Fruit fly (Drosophila melanogaster) whole organism, embryonic: Measurements from ENCODE around the gene Sik2.

Source experiments
- CG10366 ChIP-seq: fragments of 200-800 bp; sonication (Bioruptor generic); IDR thresholded peaks from 2 replicates; pipeline ENCODE4 v1.3.6; 2022; ENCODE audit warnings: missing biosample characterization, missing genetic modification characterization
- CG10462 ChIP-seq: fragments of 200-800 bp; sonication (Bioruptor generic); optimal IDR thresholded peaks from 2 replicates; lab custom pipeline; 2016; ENCODE audit warnings: missing biosample characterization, missing genetic modification characterization
- CG11456 ChIP-seq: fragments of 200-800 bp; sonication (Bioruptor generic); IDR thresholded peaks from 3 replicates; pipeline ENCODE4 v1.3.6; 2022; ENCODE audit warnings: missing biosample characterization, missing genetic modification characterization
- CG11560 ChIP-seq: fragments of 200-800 bp; sonication (Bioruptor generic); IDR thresholded peaks from 3 replicates; pipeline ENCODE4 v1.3.6; 2022; ENCODE audit warnings: missing biosample characterization, missing genetic modification characterization
- CG11695 ChIP-seq: fragments of 200-800 bp; sonication (Bioruptor generic); IDR thresholded peaks from 3 replicates; pipeline ENCODE4 v1.3.6; 2022; ENCODE audit warnings: missing biosample characterization, missing genetic modification characterization
- CG11723 ChIP-seq: fragments of 200-800 bp; sonication (Bioruptor generic); optimal IDR thresholded peaks from 2 replicates; lab custom pipeline; 2017; ENCODE audit warnings: missing biosample characterization, mild to moderate bottlenecking, missing genetic modification characterization
- CG14965 ChIP-seq: fragments of 200-800 bp; sonication (Bioruptor generic); optimal IDR thresholded peaks from 2 replicates; lab custom pipeline; 2016; ENCODE audit warnings: missing biosample characterization, missing genetic modification characterization, borderline replicate concordance
- CG2116 ChIP-seq: fragments of 200-800 bp; sonication (Bioruptor generic); optimal IDR thresholded peaks from 3 replicates; lab custom pipeline; 2018; ENCODE audit warnings: missing biosample characterization, mild to moderate bottlenecking, missing genetic modification characterization
- CG2120 ChIP-seq: fragments of 200-800 bp; sonication (Bioruptor generic); optimal IDR thresholded peaks from 3 replicates; lab custom pipeline; 2016; ENCODE audit warnings: missing biosample characterization, missing genetic modification characterization
- CG3163 ChIP-seq: fragments of 200-800 bp; sonication (Bioruptor generic); optimal IDR thresholded peaks from 3 replicates; lab custom pipeline; 2016; ENCODE audit warnings: missing biosample characterization, missing genetic modification characterization
- CG32532 ChIP-seq: fragments of 200-800 bp; sonication (Bioruptor generic); IDR thresholded peaks from 2 replicates; pipeline ENCODE4 v1.3.6; 2022; ENCODE audit warnings: missing biosample characterization, missing genetic modification characterization
- CG34224 ChIP-seq: fragments of 200-800 bp; sonication (Bioruptor generic); IDR thresholded peaks from 3 replicates; pipeline ENCODE4 v1.3.6; 2022; ENCODE audit warnings: missing biosample characterization, missing genetic modification characterization; ENCODE audit not compliant: partially characterized antibody
- CG3847 ChIP-seq: fragments of 200-800 bp; sonication (Bioruptor generic); IDR thresholded peaks from 2 replicates; pipeline ENCODE4 v1.3.6; 2022; ENCODE audit warnings: missing biosample characterization, missing genetic modification characterization
- CG3995 ChIP-seq: fragments of 200-800 bp; sonication (Bioruptor generic); optimal IDR thresholded peaks from 3 replicates; lab custom pipeline; 2016; ENCODE audit warnings: missing biosample characterization, missing genetic modification characterization
- CG42726 ChIP-seq: fragments of 200-800 bp; sonication (Bioruptor generic); IDR thresholded peaks from 2 replicates; pipeline ENCODE4 v1.3.6; 2022; ENCODE audit warnings: missing biosample characterization, missing genetic modification characterization; ENCODE audit not compliant: partially characterized antibody
- CG9609 ChIP-seq: fragments of 200-800 bp; sonication (Bioruptor generic); optimal IDR thresholded peaks from 3 replicates; lab custom pipeline; 2016; ENCODE audit warnings: missing biosample characterization, missing genetic modification characterization
- CHES-1-like ChIP-seq: fragments of 200-800 bp; sonication (Bioruptor generic); optimal IDR thresholded peaks from 2 replicates; lab custom pipeline; 2016; ENCODE audit warnings: missing biosample characterization, missing genetic modification characterization
- Dbx ChIP-seq: fragments of 200-800 bp; sonication (Bioruptor generic); IDR thresholded peaks from 3 replicates; pipeline ENCODE4 v1.3.6; 2022; ENCODE audit warnings: missing biosample characterization, missing genetic modification characterization
- Dll ChIP-seq: fragments of 200-800 bp; sonication (Bioruptor generic); IDR thresholded peaks from 4 replicates; pipeline ENCODE4 v1.3.6; 2022; ENCODE audit warnings: missing biosample characterization, missing genetic modification characterization; ENCODE audit not compliant: partially characterized antibody
- E2f1 ChIP-seq: fragments of 200-800 bp; sonication (Bioruptor generic); IDR thresholded peaks from 2 replicates; pipeline ENCODE4 v1.3.6; 2022; ENCODE audit warnings: missing biosample characterization, missing genetic modification characterization
- ERR ChIP-seq: fragments of 200-800 bp; sonication (Bioruptor generic); optimal IDR thresholded peaks from 2 replicates; lab custom pipeline; 2016; ENCODE audit warnings: missing biosample characterization, missing genetic modification characterization
- HmgD ChIP-seq: fragments of 200-800 bp; sonication (Bioruptor generic); optimal IDR thresholded peaks from 3 replicates; lab custom pipeline; 2016; ENCODE audit warnings: missing biosample characterization, missing genetic modification characterization
- Hmr ChIP-seq: fragments of 200-800 bp; sonication (Bioruptor generic); optimal IDR thresholded peaks from 3 replicates; lab custom pipeline; 2017; ENCODE audit warnings: mild to moderate bottlenecking, missing biosample characterization, missing genetic modification reagents, missing genetic modification characterization
- NK7.1 ChIP-seq: fragments of 200-800 bp; sonication (Bioruptor generic); optimal IDR thresholded peaks from 3 replicates; lab custom pipeline; 2016; ENCODE audit warnings: missing biosample characterization, missing genetic modification characterization
- Oli ChIP-seq: fragments of 200-800 bp; sonication (Bioruptor generic); optimal IDR thresholded peaks from 2 replicates; lab custom pipeline; 2018; ENCODE audit warnings: missing biosample characterization, mild to moderate bottlenecking, missing genetic modification characterization, moderate library complexity
- Opbp ChIP-seq: fragments of 200-800 bp; sonication (Bioruptor generic); IDR thresholded peaks from 3 replicates; pipeline ENCODE4 v1.3.6; 2022; ENCODE audit warnings: missing biosample characterization, missing genetic modification characterization; ENCODE audit not compliant: partially characterized antibody
- PHDP ChIP-seq: fragments of 200-800 bp; sonication (Bioruptor generic); optimal IDR thresholded peaks from 3 replicates; lab custom pipeline; 2018; ENCODE audit warnings: missing biosample characterization, mild to moderate bottlenecking, missing genetic modification characterization, moderate library complexity
- Pdp1 ChIP-seq, 2 experiments: fragments of 200-800 bp; sonication (Bioruptor generic); optimal IDR thresholded peaks; 3 replicates each; lab custom pipeline; 2016; ENCODE audit warnings: missing biosample characterization in 2 of 2, missing genetic modification characterization in 2 of 2, mild to moderate bottlenecking in 1 of 2, moderate library complexity in 1 of 2
- amos ChIP-seq: fragments of 200-800 bp; sonication (Bioruptor generic); IDR thresholded peaks from 2 replicates; pipeline ENCODE4 v1.3.6; 2022; ENCODE audit warnings: missing biosample characterization, missing genetic modification characterization; ENCODE audit not compliant: partially characterized antibody
- cg ChIP-seq: fragments of 200-800 bp; sonication (Bioruptor generic); optimal IDR thresholded peaks from 3 replicates; lab custom pipeline; 2019; ENCODE audit warnings: missing biosample characterization, mild to moderate bottlenecking, missing genetic modification characterization, moderate library complexity
- chn ChIP-seq: fragments of 200-800 bp; sonication (Bioruptor generic); optimal IDR thresholded peaks from 2 replicates; lab custom pipeline; 2016; ENCODE audit warnings: missing biosample characterization, missing genetic modification characterization
- crol ChIP-seq: fragments of 200-800 bp; sonication (Bioruptor generic); IDR thresholded peaks from 2 replicates; pipeline ENCODE4 v1.3.6; 2022; ENCODE audit warnings: missing biosample characterization, missing genetic modification characterization
- crp ChIP-seq, 2 experiments: fragments of 200-800 bp; sonication (Bioruptor generic); optimal IDR thresholded peaks; 2 replicates in 1 of 2; 3 replicates in 1 of 2; lab custom pipeline; 2017; ENCODE audit warnings: missing biosample characterization in 2 of 2, missing genetic modification characterization in 2 of 2, mild to moderate bottlenecking in 1 of 2, moderate library complexity in 1 of 2
- cwo ChIP-seq: fragments of 200-800 bp; sonication (Bioruptor generic); optimal IDR thresholded peaks from 3 replicates; lab custom pipeline; 2017; ENCODE audit warnings: missing biosample characterization, missing genetic modification characterization, mild to moderate bottlenecking, moderate library complexity, missing genetic modification reagents
- dm ChIP-seq: fragments of 200-800 bp; sonication (Bioruptor generic); optimal IDR thresholded peaks from 3 replicates; lab custom pipeline; 2016; ENCODE audit warnings: missing biosample characterization, missing genetic modification characterization
- dmrt99B ChIP-seq: fragments of 200-800 bp; sonication (Bioruptor generic); optimal IDR thresholded peaks from 2 replicates; lab custom pipeline; 2018; ENCODE audit warnings: missing biosample characterization, mild to moderate bottlenecking, missing genetic modification characterization, moderate library complexity
- dpn ChIP-seq, 2 experiments: fragments of 200-800 bp; sonication (Bioruptor generic); optimal IDR thresholded peaks; 3 replicates each; lab custom pipeline; 2016; ENCODE audit warnings: missing biosample characterization in 2 of 2, missing genetic modification characterization in 2 of 2
- ewg ChIP-seq: fragments of 200-800 bp; sonication (Bioruptor generic); optimal IDR thresholded peaks from 3 replicates; lab custom pipeline; 2017; ENCODE audit warnings: mild to moderate bottlenecking, missing biosample characterization, missing genetic modification reagents, missing genetic modification characterization
- gcm ChIP-seq: fragments of 200-800 bp; sonication (Bioruptor generic); optimal IDR thresholded peaks from 2 replicates; lab custom pipeline; 2019; ENCODE audit warnings: missing biosample characterization, mild to moderate bottlenecking, missing genetic modification characterization, moderate library complexity
- h ChIP-seq: fragments of >200 bp; optimal IDR thresholded peaks from 2 replicates; lab custom pipeline; 2017
- her ChIP-seq: fragments of 200-800 bp; sonication (Bioruptor generic); optimal IDR thresholded peaks from 2 replicates; lab custom pipeline; 2016; ENCODE audit warnings: missing biosample characterization, missing genetic modification characterization
- nmo ChIP-seq: fragments of 200-800 bp; sonication (Bioruptor generic); optimal IDR thresholded peaks from 2 replicates; lab custom pipeline; 2018; ENCODE audit warnings: missing biosample characterization, mild to moderate bottlenecking, missing genetic modification characterization, moderate library complexity
- pho ChIP-seq: fragments of 200-800 bp; sonication (Bioruptor generic); optimal IDR thresholded peaks from 2 replicates; lab custom pipeline; 2016; ENCODE audit warnings: missing biosample characterization, missing genetic modification characterization
- pros ChIP-seq: fragments of 200-800 bp; sonication (Bioruptor generic); optimal IDR thresholded peaks from 3 replicates; lab custom pipeline; 2019; ENCODE audit warnings: missing biosample characterization, mild to moderate bottlenecking, missing genetic modification characterization, moderate library complexity
- psq ChIP-seq: fragments of 200-800 bp; sonication (Bioruptor generic); optimal IDR thresholded peaks from 2 replicates; lab custom pipeline; 2017; ENCODE audit warnings: missing biosample characterization, missing genetic modification characterization
- sc ChIP-seq, 3 experiments: fragments of >200 bp in 2 of 3; fragments of 200-800 bp in 1 of 3; sonication (Bioruptor generic) in 1 of 3; optimal IDR thresholded peaks; 2 replicates in 2 of 3; 3 replicates in 1 of 3; lab custom pipeline; 2017; ENCODE audit warnings: mild to moderate bottlenecking in 1 of 3, missing biosample characterization in 1 of 3, missing genetic modification characterization in 1 of 3, missing genetic modification reagents in 1 of 3
- sob ChIP-seq: fragments of 200-800 bp; sonication (Bioruptor generic); IDR thresholded peaks from 2 replicates; pipeline ENCODE4 v1.3.6; 2022; ENCODE audit warnings: missing biosample characterization, missing genetic modification characterization
- toy ChIP-seq: fragments of 200-800 bp; sonication (Bioruptor generic); IDR thresholded peaks from 2 replicates; pipeline ENCODE4 v1.3.6; 2022; ENCODE audit warnings: missing biosample characterization, missing genetic modification characterization
- wdn ChIP-seq: fragments of 200-800 bp; sonication (Bioruptor generic); IDR thresholded peaks from 2 replicates; pipeline ENCODE4 v1.3.6; 2022; ENCODE audit warnings: missing biosample characterization, missing genetic modification characterization
- zfh2 ChIP-seq: fragments of 200-800 bp; sonication (Bioruptor generic); optimal IDR thresholded peaks from 2 replicates; lab custom pipeline; 2016; ENCODE audit warnings: missing biosample characterization, missing genetic modification characterization

The Sik2 gene

DNA sequence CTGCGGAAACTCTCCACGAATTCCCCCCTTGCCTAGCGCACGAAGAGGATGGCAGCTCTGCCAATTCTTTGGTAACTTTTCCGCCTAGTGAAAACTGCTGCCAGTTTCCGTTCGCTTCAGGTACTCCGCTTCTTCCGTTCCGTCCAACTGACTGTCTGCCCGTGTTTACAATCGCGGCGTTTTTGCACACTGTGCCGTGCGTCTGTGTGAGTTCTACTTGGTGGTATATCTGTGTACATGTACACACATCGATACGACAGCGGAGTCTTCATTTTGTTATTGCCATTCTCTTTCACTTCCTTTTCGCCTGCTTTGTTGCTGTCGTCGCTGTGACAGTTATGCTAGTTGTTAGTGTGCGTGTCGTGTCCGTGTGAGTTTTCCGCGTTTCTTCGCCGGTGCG is 48.9 kb downstream of the Sik2 start (continued):
- peak; percentile 11 for TF ChIP-seq NK7.1
- no peak for TF ChIP-seq crp (GFP tag; optimal IDR thresholded peaks at IDR 0.05; lab: Kevin White, UChicago)
- TF ChIP-seq Dbx (GFP tag; lab: Robert Waterston, UW): no peak; the same call in 2 of the 3 replicates
- no peak for TF ChIP-seq CG10462 (GFP tag; lab: Kevin White, UChicago)
- TF ChIP-seq toy (GFP tag; lab: Robert Waterston, UW): no peak
- peak; percentile 14 for TF ChIP-seq CG3995 (GFP tag; lab: Kevin White, UChicago)
- peak; percentile 17 for TF ChIP-seq ERR
- peak; percentile 74 for TF ChIP-seq cg (GFP tag; lab: Kevin White, UChicago)
- TF ChIP-seq crol (GFP tag; lab: Robert Waterston, UW): peak; percentile 40; the same call in 1 of the 2 replicates
- TF ChIP-seq CG3847 (GFP tag; lab: Robert Waterston, UW): no peak
- TF ChIP-seq gcm (GFP tag; lab: Kevin White, UChicago): no peak
- TF ChIP-seq her: peak; percentile 24
- TF ChIP-seq dmrt99B (tag; lab: Kevin White, UChicago): no peak
- 0 out of 2 replicates have a peak, but pooled peaks have one; percentile 33 for TF ChIP-seq sob
- TF ChIP-seq zfh2 (GFP tag; lab: Kevin White, UChicago): no peak
- TF ChIP-seq dm: peak; percentile 18
- TF ChIP-seq psq: peak; percentile 60
- peak; percentile 27 for TF ChIP-seq Hmr (GFP tag; lab: Kevin White, UChicago)
- no peak for TF ChIP-seq cwo (GFP tag; lab: Kevin White, UChicago)
- TF ChIP-seq chn (GFP tag; lab: Kevin White, UChicago): no peak
- no peak for TF ChIP-seq CG11695 (GFP tag; lab: Robert Waterston, UW)
- TF ChIP-seq CG42726 (GFP tag; lab: Robert Waterston, UW): no peak
- TF ChIP-seq h: no peak
- 0 out of 3 replicates have a peak, but pooled peaks have one; percentile 33 for TF ChIP-seq CG11456 (GFP tag; lab: Robert Waterston, UW)
- peak; percentile 16 for TF ChIP-seq CHES-1-like (GFP tag; lab: Kevin White, UChicago)
- TF ChIP-seq HmgD (GFP tag; lab: Kevin White, UChicago): no peak
- TF ChIP-seq dpn (GFP tag; optimal IDR thresholded peaks at IDR 0.05; lab: Kevin White, UChicago): peak in 1 of 2 experiments; percentile 37
- no peak for TF ChIP-seq CG11723 (GFP tag; lab: Kevin White, UChicago)
- TF ChIP-seq Oli (tag; lab: Kevin White, UChicago): no peak
- TF ChIP-seq nmo (GFP tag; lab: Kevin White, UChicago): no peak
- TF ChIP-seq pros (GFP tag; lab: Kevin White, UChicago): no peak
- TF ChIP-seq ewg: no peak
- TF ChIP-seq, all 482 proteins: peak for 61

- TF ChIP-seq CG10366 (GFP tag; lab: Robert Waterston, UW) (no peak), CG9609 (GFP tag; lab: Kevin White, UChicago) (no peak), CG2116 (peak; percentile 92), CG11456 (GFP tag; lab: Robert Waterston, UW) (no peak), sc (optimal IDR thresholded peaks at IDR 0.05; lab: Kevin White, UChicago) (no peak), sc (GFP tag; optimal IDR thresholded peaks at IDR 0.05; lab: Kevin White, UChicago) (no peak), amos (GFP tag; lab: Robert Waterston, UW) (peak; percentile 53), wdn (GFP tag; lab: Robert Waterston, UW) (no peak), E2f1 (GFP tag; lab: Robert Waterston, UW) (no peak), pros (GFP tag; lab: Kevin White, UChicago) (peak; percentile 34), CG2120 (no peak), CG32532 (GFP tag; lab: Robert Waterston, UW) (no peak), Dll (GFP tag; lab: Robert Waterston, UW) (0 out of 4 replicates have a peak, but pooled peaks have one; percentile 33), PHDP (tag; lab: Kevin White, UChicago) (no peak), CG14965 (GFP tag; lab: Kevin White, UChicago) (no peak), CG3163 (GFP tag; lab: Kevin White, UChicago) (peak; percentile 65), Pdp1 (GFP tag; optimal IDR thresholded peaks at IDR 0.05; lab: Kevin White, UChicago) (peak in 1 of 2 experiments; percentile 21), CG11560 (tag; lab: Robert Waterston, UW) (no peak), pho (GFP tag; lab: Kevin White, UChicago) (no peak), Opbp (GFP tag; lab: Robert Waterston, UW) (0 out of 3 replicates have a peak, but pooled peaks have one; percentile 6), CG34224 (GFP tag; lab: Robert Waterston, UW) (peak; percentile 30; the same call in 1 of the 3 replicates)
Measured at dm6 chrX:2012121-2012452, 49.6 kb downstream of the Sik2 start.
